Worm (Caenorhabditis elegans): ENCODE results near the gene col-34.

DNA sequence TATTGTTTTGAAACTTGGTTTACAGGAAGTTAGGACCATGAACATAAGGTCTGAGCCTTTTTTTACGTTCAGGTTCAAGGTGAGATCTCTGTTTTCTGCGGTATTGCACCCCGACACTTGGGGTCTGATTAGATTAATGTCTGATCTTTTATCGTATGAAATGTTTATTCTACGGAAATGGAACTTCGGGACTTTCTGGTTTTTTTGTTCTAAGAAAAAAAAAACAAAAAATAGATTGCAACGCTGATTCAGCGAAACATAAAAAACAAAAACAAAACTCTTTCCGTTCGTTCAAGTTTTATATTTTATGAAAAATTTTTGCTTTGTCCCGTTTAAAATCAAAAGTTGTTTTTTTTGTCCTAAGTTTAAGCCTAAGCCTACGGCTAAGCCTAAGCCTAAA, 20.8 kb upstream of the col-34 start, which contains the start of gene F36A4.5:
- no peak for TF ChIP-seq zag-1 (tag; optimal IDR thresholded peaks at IDR 0.05)
- TF ChIP-seq snpc-4 (tag; optimal IDR thresholded peaks at IDR 0.05) = no peak
- TF ChIP-seq lsy-2 (tag; optimal IDR thresholded peaks at IDR 0.05) = no peak
- TF ChIP-seq ama-1 (optimal IDR thresholded peaks at IDR 0.05) = no peak
- TF ChIP-seq unc-30 (tag; optimal IDR thresholded peaks at IDR 0.05) = no peak
- no peak for TF ChIP-seq ces-1 (GFP tag; optimal IDR thresholded peaks at IDR 0.05)
- no peak for TF ChIP-seq nhr-85 (tag)
- no peak for TF ChIP-seq nhr-77 (tag; optimal IDR thresholded peaks at IDR 0.05)
- TF ChIP-seq unc-62 (GFP tag; optimal IDR thresholded peaks at IDR 0.05) = no peak
- no peak for TF ChIP-seq grh-1 (GFP tag; IDR thresholded peaks at IDR 0.05)
- no peak for TF ChIP-seq swsn-7 (tag; optimal IDR thresholded peaks at IDR 0.05)
- TF ChIP-seq nhr-76 (tag; optimal IDR thresholded peaks at IDR 0.05) = no peak
- TF ChIP-seq lin-14 (GFP tag; optimal IDR thresholded peaks at IDR 0.05) = no peak
- no peak for TF ChIP-seq ztf-4 (tag; optimal IDR thresholded peaks at IDR 0.05)
